In genomic region chr3R:22629174-22629573, dm6 we compare ENCODE assay signal across 1 fruit fly cellular context.
TF ChIP-seq lines count a peak whose summit lies in the region.

No protein-coding gene starts in this region.

TF ChIP-seq in whole organism, embryonic, 481 proteins besides CTCF, POLR2A, EP300 and RAD21 (continued from another document):
- peak; percentile 8 for TF ChIP-seq Blimp-1 (GFP tag; optimal IDR thresholded peaks at IDR 0.05; lab: Kevin White, UChicago)
- no peak for TF ChIP-seq sr (GFP tag; IDR thresholded peaks at IDR 0.05; lab: Robert Waterston, UW)
- TF ChIP-seq lbe (GFP tag; optimal IDR thresholded peaks at IDR 0.05; lab: Kevin White, UChicago): no peak
- no peak for TF ChIP-seq ERR (GFP tag; optimal IDR thresholded peaks at IDR 0.05; lab: Kevin White, UChicago)
- no peak for TF ChIP-seq Bteb2 (GFP tag; optimal IDR thresholded peaks at IDR 0.05; lab: Kevin White, UChicago)
- TF ChIP-seq CG12104 (GFP tag; optimal IDR thresholded peaks at IDR 0.05; lab: Kevin White, UChicago): no peak
- no peak for TF ChIP-seq CG4404 (GFP tag; IDR thresholded peaks at IDR 0.05; lab: Robert Waterston, UW)
- no peak for TF ChIP-seq CG10321 (GFP tag; IDR thresholded peaks at IDR 0.05; lab: Robert Waterston, UW)
- TF ChIP-seq CG18262 (tag; optimal IDR thresholded peaks at IDR 0.05; lab: Kevin White, UChicago): peak; percentile 24
- no peak for TF ChIP-seq PHDP (tag; optimal IDR thresholded peaks at IDR 0.05; lab: Kevin White, UChicago)
- peak; percentile 36 for TF ChIP-seq grau (tag; optimal IDR thresholded peaks at IDR 0.05; lab: Kevin White, UChicago)
- TF ChIP-seq CG17612 (GFP tag; IDR thresholded peaks at IDR 0.05; lab: Robert Waterston, UW): no peak
- peak in 1 of 2 experiments; percentile 51 for TF ChIP-seq Hr51 (GFP tag; optimal IDR thresholded peaks at IDR 0.05; lab: Kevin White, UChicago)
- peak; percentile 18 for TF ChIP-seq nmo (GFP tag; optimal IDR thresholded peaks at IDR 0.05; lab: Kevin White, UChicago)
- peak; percentile 19 for TF ChIP-seq CG12391 (tag; optimal IDR thresholded peaks at IDR 0.05; lab: Kevin White, UChicago)
- TF ChIP-seq CG33557 (GFP tag; optimal IDR thresholded peaks at IDR 0.05; lab: Kevin White, UChicago): no peak
- TF ChIP-seq CG7839 (tag; optimal IDR thresholded peaks at IDR 0.05; lab: Kevin White, UChicago): peak; percentile 23
- TF ChIP-seq Abd-B (GFP tag; optimal IDR thresholded peaks at IDR 0.05; lab: Kevin White, UChicago): no peak
- no peak for TF ChIP-seq sug (tag; optimal IDR thresholded peaks at IDR 0.05; lab: Kevin White, UChicago)
- peak; percentile 13 for TF ChIP-seq CG13424 (tag; optimal IDR thresholded peaks at IDR 0.05; lab: Kevin White, UChicago)
- peak; percentile 36 for TF ChIP-seq CG7556 (GFP tag; optimal IDR thresholded peaks at IDR 0.05; lab: Kevin White, UChicago)
- TF ChIP-seq fd96Cb (tag; optimal IDR thresholded peaks at IDR 0.05; lab: Kevin White, UChicago): no peak
- peak; percentile 25 for TF ChIP-seq CG15269 (tag; optimal IDR thresholded peaks at IDR 0.05; lab: Kevin White, UChicago)
- TF ChIP-seq crc (GFP tag; optimal IDR thresholded peaks at IDR 0.05; lab: Kevin White, UChicago): no peak
- no peak for TF ChIP-seq luna (GFP tag; optimal IDR thresholded peaks at IDR 0.05; lab: Kevin White, UChicago)
- no peak for TF ChIP-seq Mrtf (GFP tag; IDR thresholded peaks at IDR 0.05; lab: Robert Waterston, UW)
- peak; percentile 32 for TF ChIP-seq gsb-n (tag; optimal IDR thresholded peaks at IDR 0.05; lab: Kevin White, UChicago)
- TF ChIP-seq CG34376 (GFP tag; optimal IDR thresholded peaks at IDR 0.05; lab: Kevin White, UChicago): no peak
- TF ChIP-seq CG2712 (tag; optimal IDR thresholded peaks at IDR 0.05; lab: Kevin White, UChicago): peak; percentile 24
- no peak for TF ChIP-seq CG14860 (GFP tag; IDR thresholded peaks at IDR 0.05; lab: Robert Waterston, UW; ENCODE audit: partially characterized antibody)
- peak; percentile 17 for TF ChIP-seq Sox102F (GFP tag; optimal IDR thresholded peaks at IDR 0.05; lab: Kevin White, UChicago)
- no peak for TF ChIP-seq ftz-f1 (GFP tag; optimal IDR thresholded peaks at IDR 0.05; lab: Kevin White, UChicago)
- TF ChIP-seq HmgD (GFP tag; optimal IDR thresholded peaks at IDR 0.05; lab: Kevin White, UChicago): no peak
- TF ChIP-seq CG13123 (GFP tag; optimal IDR thresholded peaks at IDR 0.05; lab: Kevin White, UChicago): no peak
- peak in 1 of 2 experiments; percentile 16 for TF ChIP-seq Eip74EF (GFP tag; optimal IDR thresholded peaks at IDR 0.05; lab: Kevin White, UChicago)
- TF ChIP-seq ato (GFP tag; IDR thresholded peaks at IDR 0.05; lab: Robert Waterston, UW; ENCODE audit: partially characterized antibody): no peak
- no peak for TF ChIP-seq ems (GFP tag; optimal IDR thresholded peaks at IDR 0.05; lab: Kevin White, UChicago)
- peak; percentile 48 for TF ChIP-seq CG11504 (tag; optimal IDR thresholded peaks at IDR 0.05; lab: Kevin White, UChicago)
